Fruit fly (Drosophila melanogaster) whole organism, embryonic: ENCODE results near the gene CG5056.

ENCODE experiments used
- CG10209 ChIP-seq: fragments of 200-800 bp; sonication (Bioruptor generic); optimal IDR thresholded peaks from 3 replicates; lab custom pipeline; 2017; ENCODE audit warnings: missing biosample characterization, mild to moderate bottlenecking, missing genetic modification characterization, missing genetic modification reagents
- CG10366 ChIP-seq: fragments of 200-800 bp; sonication (Bioruptor generic); IDR thresholded peaks from 2 replicates; pipeline ENCODE4 v1.3.6; 2022; ENCODE audit warnings: missing biosample characterization, missing genetic modification characterization
- CG12155 ChIP-seq: fragments of 200-800 bp; sonication (Bioruptor generic); optimal IDR thresholded peaks from 3 replicates; lab custom pipeline; 2016; ENCODE audit warnings: missing biosample characterization, missing genetic modification characterization
- CG12219 ChIP-seq: fragments of 200-800 bp; sonication (Bioruptor generic); optimal IDR thresholded peaks from 3 replicates; lab custom pipeline; 2018; ENCODE audit warnings: missing biosample characterization, mild to moderate bottlenecking, missing genetic modification characterization
- CG12744 ChIP-seq: fragments of 200-800 bp; sonication (Bioruptor generic); optimal IDR thresholded peaks from 2 replicates; lab custom pipeline; 2016; ENCODE audit warnings: missing biosample characterization, missing genetic modification characterization
- CG12942 ChIP-seq: fragments of 200-800 bp; sonication (Bioruptor generic); optimal IDR thresholded peaks from 3 replicates; lab custom pipeline; 2016; ENCODE audit warnings: missing biosample characterization, missing genetic modification characterization
- CG14441 ChIP-seq: fragments of 200-800 bp; sonication (Bioruptor generic); IDR thresholded peaks from 2 replicates; pipeline ENCODE4 v1.3.6; 2022; ENCODE audit warnings: missing biosample characterization, missing genetic modification characterization
- CG14710 ChIP-seq: fragments of 200-800 bp; sonication (Bioruptor generic); optimal IDR thresholded peaks from 3 replicates; lab custom pipeline; 2019; ENCODE audit warnings: missing biosample characterization, mild to moderate bottlenecking, missing genetic modification characterization, moderate library complexity
- CG14965 ChIP-seq: fragments of 200-800 bp; sonication (Bioruptor generic); optimal IDR thresholded peaks from 2 replicates; lab custom pipeline; 2016; ENCODE audit warnings: missing biosample characterization, missing genetic modification characterization, borderline replicate concordance
- CG15479 ChIP-seq: fragments of 200-800 bp; sonication (Bioruptor generic); optimal IDR thresholded peaks from 3 replicates; lab custom pipeline; 2019; ENCODE audit warnings: missing biosample characterization, mild to moderate bottlenecking, missing genetic modification characterization, moderate library complexity
- CG2199 ChIP-seq: fragments of 200-800 bp; sonication (Bioruptor generic); IDR thresholded peaks from 3 replicates; pipeline ENCODE4 v1.3.6; 2022; ENCODE audit warnings: missing biosample characterization, missing genetic modification characterization
- CG2202 ChIP-seq: fragments of 200-800 bp; sonication (Bioruptor generic); optimal IDR thresholded peaks from 2 replicates; lab custom pipeline; 2018; ENCODE audit warnings: missing biosample characterization, mild to moderate bottlenecking, missing genetic modification characterization
- CG3995 ChIP-seq: fragments of 200-800 bp; sonication (Bioruptor generic); optimal IDR thresholded peaks from 3 replicates; lab custom pipeline; 2016; ENCODE audit warnings: missing biosample characterization, missing genetic modification characterization
- CG4617 ChIP-seq: fragments of 200-800 bp; sonication (Bioruptor generic); optimal IDR thresholded peaks from 3 replicates; lab custom pipeline; 2016; ENCODE audit warnings: missing biosample characterization, missing genetic modification characterization, borderline replicate concordance
- CG5180 ChIP-seq: fragments of 200-800 bp; sonication (Bioruptor generic); optimal IDR thresholded peaks from 3 replicates; lab custom pipeline; 2017; ENCODE audit warnings: missing biosample characterization, missing genetic modification characterization, mild to moderate bottlenecking, moderate library complexity, missing genetic modification reagents
- CG6813 ChIP-seq: fragments of 200-800 bp; sonication (Bioruptor generic); optimal IDR thresholded peaks from 2 replicates; lab custom pipeline; 2017; ENCODE audit warnings: missing biosample characterization, missing genetic modification characterization, mild to moderate bottlenecking, moderate library complexity, missing genetic modification reagents
- CG8765 ChIP-seq: fragments of 200-800 bp; sonication (Bioruptor generic); IDR thresholded peaks from 2 replicates; pipeline ENCODE4 v1.3.6; 2022; ENCODE audit warnings: missing biosample characterization, missing genetic modification characterization
- CG9727 ChIP-seq: fragments of 200-800 bp; sonication (Bioruptor generic); optimal IDR thresholded peaks from 3 replicates; lab custom pipeline; 2017; ENCODE audit warnings: missing biosample characterization, mild to moderate bottlenecking, missing genetic modification characterization
- CG9876 ChIP-seq: fragments of 200-800 bp; sonication (Bioruptor generic); optimal IDR thresholded peaks from 2 replicates; lab custom pipeline; 2016; ENCODE audit warnings: missing biosample characterization, missing genetic modification characterization
- CHES-1-like ChIP-seq: fragments of 200-800 bp; sonication (Bioruptor generic); optimal IDR thresholded peaks from 2 replicates; lab custom pipeline; 2016; ENCODE audit warnings: missing biosample characterization, missing genetic modification characterization
- D ChIP-seq, 2 experiments: fragments of 200-800 bp in 1 of 2; fragments of >200 bp in 1 of 2; sonication (Bioruptor generic) in 1 of 2; optimal IDR thresholded peaks; 2 replicates in 1 of 2; 3 replicates in 1 of 2; lab custom pipeline; 2017; ENCODE audit warnings: mild to moderate bottlenecking in 1 of 2, missing biosample characterization in 1 of 2, missing genetic modification characterization in 1 of 2, missing genetic modification reagents in 1 of 2
- E2f2 ChIP-seq: fragments of 200-800 bp; sonication (Bioruptor generic); IDR thresholded peaks from 2 replicates; pipeline ENCODE4 v1.3.6; 2022; ENCODE audit warnings: missing biosample characterization, missing genetic modification characterization
- H2.0 ChIP-seq: fragments of 200-800 bp; sonication (Bioruptor generic); IDR thresholded peaks from 2 replicates; pipeline ENCODE4 v1.3.6; 2022; ENCODE audit warnings: missing biosample characterization, missing genetic modification characterization
- Mes4 ChIP-seq: fragments of 200-800 bp; sonication (Bioruptor generic); optimal IDR thresholded peaks from 2 replicates; lab custom pipeline; 2016; ENCODE audit warnings: missing biosample characterization, missing genetic modification characterization
- Neu2 ChIP-seq: fragments of 200-800 bp; sonication (Bioruptor generic); optimal IDR thresholded peaks from 3 replicates; lab custom pipeline; 2016; ENCODE audit warnings: missing biosample characterization, missing genetic modification characterization, borderline replicate concordance
- Pdp1 ChIP-seq, 2 experiments: fragments of 200-800 bp; sonication (Bioruptor generic); optimal IDR thresholded peaks; 3 replicates each; lab custom pipeline; 2016; ENCODE audit warnings: missing biosample characterization in 2 of 2, missing genetic modification characterization in 2 of 2, mild to moderate bottlenecking in 1 of 2, moderate library complexity in 1 of 2
- Sin3A ChIP-seq: fragments of >200 bp; optimal IDR thresholded peaks from 2 replicates; lab custom pipeline; 2018
- Sry-β ChIP-seq: fragments of 200-800 bp; sonication (Bioruptor generic); optimal IDR thresholded peaks from 2 replicates; lab custom pipeline; 2018; ENCODE audit warnings: missing biosample characterization, mild to moderate bottlenecking, missing genetic modification characterization, moderate library complexity
- Taf1 ChIP-seq: fragments of 200-800 bp; sonication (Bioruptor generic); IDR thresholded peaks from 2 replicates; pipeline ENCODE4 v1.3.6; 2022; ENCODE audit warnings: missing biosample characterization, missing genetic modification characterization
- abd-A ChIP-seq: fragments of 200-800 bp; sonication (Bioruptor generic); optimal IDR thresholded peaks from 3 replicates; lab custom pipeline; 2019; ENCODE audit warnings: missing biosample characterization, mild to moderate bottlenecking, missing genetic modification characterization, moderate library complexity
- aop ChIP-seq: fragments of 200-800 bp; sonication (Bioruptor generic); IDR thresholded peaks from 2 replicates; pipeline ENCODE4 v1.3.6; 2022; ENCODE audit warnings: missing biosample characterization, missing genetic modification characterization
- az2 ChIP-seq: fragments of 200-800 bp; sonication (Bioruptor generic); optimal IDR thresholded peaks from 3 replicates; lab custom pipeline; 2016; ENCODE audit warnings: missing biosample characterization, missing genetic modification characterization
- corto ChIP-seq: fragments of 200-800 bp; sonication (Bioruptor generic); optimal IDR thresholded peaks from 2 replicates; lab custom pipeline; 2016; ENCODE audit warnings: missing biosample characterization, mild to moderate bottlenecking, missing genetic modification characterization, moderate library complexity
- dmrt11E ChIP-seq: fragments of 200-800 bp; sonication (Bioruptor generic); optimal IDR thresholded peaks from 3 replicates; lab custom pipeline; 2018; ENCODE audit warnings: missing biosample characterization, mild to moderate bottlenecking, missing genetic modification characterization, moderate library complexity
- dysf ChIP-seq: fragments of 200-800 bp; sonication (Bioruptor generic); IDR thresholded peaks from 3 replicates; pipeline ENCODE4 v1.3.6; 2022; ENCODE audit warnings: missing biosample characterization, missing genetic modification characterization
- fd102C ChIP-seq: fragments of 200-800 bp; sonication (Bioruptor generic); optimal IDR thresholded peaks from 2 replicates; lab custom pipeline; 2018; ENCODE audit warnings: missing biosample characterization, mild to moderate bottlenecking, missing genetic modification characterization, moderate library complexity
- fd3F ChIP-seq: fragments of 200-800 bp; sonication (Bioruptor generic); optimal IDR thresholded peaks from 2 replicates; lab custom pipeline; 2018; ENCODE audit warnings: missing biosample characterization, mild to moderate bottlenecking, missing genetic modification characterization, moderate library complexity
- jing ChIP-seq: fragments of 200-800 bp; sonication (Bioruptor generic); optimal IDR thresholded peaks from 2 replicates; lab custom pipeline; 2018; ENCODE audit warnings: missing biosample characterization, mild to moderate bottlenecking, missing genetic modification characterization
- lilli ChIP-seq: fragments of 200-800 bp; sonication (Bioruptor generic); optimal IDR thresholded peaks from 3 replicates; lab custom pipeline; 2016; ENCODE audit warnings: missing biosample characterization, missing genetic modification characterization
- pros ChIP-seq: fragments of 200-800 bp; sonication (Bioruptor generic); optimal IDR thresholded peaks from 3 replicates; lab custom pipeline; 2019; ENCODE audit warnings: missing biosample characterization, mild to moderate bottlenecking, missing genetic modification characterization, moderate library complexity
- pzg ChIP-seq: fragments of 200-800 bp; sonication (Bioruptor generic); optimal IDR thresholded peaks from 3 replicates; lab custom pipeline; 2018; ENCODE audit warnings: missing biosample characterization, mild to moderate bottlenecking, missing genetic modification characterization, moderate library complexity
- rib ChIP-seq: fragments of 200-800 bp; sonication (Bioruptor generic); IDR thresholded peaks from 2 replicates; pipeline ENCODE4 v1.3.6; 2022; ENCODE audit warnings: missing biosample characterization, missing genetic modification characterization
- sd ChIP-seq: fragments of 200-800 bp; sonication (Bioruptor generic); optimal IDR thresholded peaks from 3 replicates; lab custom pipeline; 2018; ENCODE audit warnings: missing biosample characterization, mild to moderate bottlenecking, missing genetic modification characterization, moderate library complexity
- slbo ChIP-seq: fragments of 200-800 bp; sonication (Bioruptor generic); IDR thresholded peaks from 2 replicates; pipeline ENCODE4 v1.3.6; 2022; ENCODE audit warnings: missing biosample characterization, missing genetic modification characterization
- tap ChIP-seq: fragments of 200-800 bp; optimal IDR thresholded peaks from 3 replicates; lab custom pipeline; 2019; ENCODE audit warnings: missing biosample characterization, mild to moderate bottlenecking, missing genetic modification characterization, moderate library complexity
- tin ChIP-seq: fragments of 200-800 bp; sonication (Bioruptor generic); optimal IDR thresholded peaks from 3 replicates; lab custom pipeline; 2016; ENCODE audit warnings: missing biosample characterization, missing genetic modification characterization
- ttk ChIP-seq: fragments of 200-800 bp; sonication (Bioruptor generic); IDR thresholded peaks from 2 replicates; pipeline ENCODE4 v2.1.2; 2022; ENCODE audit warnings: missing biosample characterization, missing genetic modification characterization
- unc-4 ChIP-seq: fragments of 200-800 bp; sonication (Bioruptor generic); IDR thresholded peaks from 2 replicates; pipeline ENCODE4 v1.3.6; 2022; ENCODE audit warnings: missing biosample characterization, missing genetic modification characterization; ENCODE audit not compliant: partially characterized antibody

CG5056 gene

dm6 chr2L:10375464-10376236 lies 9.2 kb downstream of the CG5056 start, which contains the start of the genes CG33303 and dpr19 (continued):
- TF ChIP-seq Mes4 (no peak), ttk (GFP tag; lab: Robert Waterston, UW) (no peak; the same call in 1 of the 2 replicates), CG10209 (peak; percentile 66), CG14965 (GFP tag; lab: Kevin White, UChicago) (no peak), dmrt11E (tag; lab: Kevin White, UChicago) (peak; percentile 79), CG9727 (GFP tag; lab: Kevin White, UChicago) (peak; percentile 83), az2 (GFP tag; lab: Kevin White, UChicago) (peak; percentile 54), abd-A (no peak), CG9876 (GFP tag; lab: Kevin White, UChicago) (no peak), D (optimal IDR thresholded peaks at IDR 0.05; lab: Kevin White, UChicago) (no peak), D (GFP tag; optimal IDR thresholded peaks at IDR 0.05; lab: Kevin White, UChicago) (peak; percentile 49), CG14441 (no peak), CG15479 (GFP tag; lab: Kevin White, UChicago) (no peak), dysf (GFP tag; lab: Robert Waterston, UW) (peak; percentile 71; the same call in 1 of the 3 replicates), Sry-β (GFP tag; lab: Kevin White, UChicago) (no peak), fd102C (GFP tag; lab: Kevin White, UChicago) (no peak), CG12219 (GFP tag; lab: Kevin White, UChicago) (no peak), Pdp1 (GFP tag; optimal IDR thresholded peaks at IDR 0.05; lab: Kevin White, UChicago) (no peak), CG3995 (GFP tag; lab: Kevin White, UChicago) (peak; percentile 48), jing (GFP tag; lab: Kevin White, UChicago) (no peak), CG12744 (GFP tag; lab: Kevin White, UChicago) (no peak), CG10366 (GFP tag; lab: Robert Waterston, UW) (peak; percentile 34; the same call in 1 of the 2 replicates), CG12155 (GFP tag; lab: Kevin White, UChicago) (peak; percentile 50), CG6813 (peak; percentile 65), CG12942 (peak; percentile 38), tap (tag; lab: Kevin White, UChicago) (peak; percentile 76), E2f2 (GFP tag; lab: Robert Waterston, UW) (peak; percentile 42), CG4617 (peak; percentile 75), pros (peak; percentile 26), Taf1 (GFP tag; lab: Robert Waterston, UW) (peak; percentile 20; the same call in 1 of the 2 replicates), CG2199 (no peak), Neu2 (no peak), H2.0 (GFP tag; lab: Robert Waterston, UW) (peak; percentile 35; the same call in 1 of the 2 replicates), CG14710 (tag; lab: Kevin White, UChicago) (peak; percentile 90), slbo (peak; percentile 75), Sin3A (lab: Kevin White, UChicago) (no peak), CG5180 (GFP tag; lab: Kevin White, UChicago) (peak; percentile 19), CHES-1-like (no peak), lilli (GFP tag; lab: Kevin White, UChicago) (peak; percentile 12), pzg (peak; percentile 59), CG8765 (GFP tag; lab: Robert Waterston, UW) (no peak), aop (GFP tag; lab: Robert Waterston, UW) (no peak), unc-4 (GFP tag; lab: Robert Waterston, UW) (no peak), tin (peak; percentile 54), rib (no peak), fd3F (GFP tag; lab: Kevin White, UChicago) (peak; percentile 58), CG2202 (tag; lab: Kevin White, UChicago) (peak; percentile 63), corto (GFP tag; lab: Kevin White, UChicago) (no peak), sd (tag; lab: Kevin White, UChicago) (no peak)
